Worm (Caenorhabditis elegans) whole organism, L4/young adult: ENCODE data around the gene clec-223.

Source experiments
- W03F9.2 ChIP-seq: fragments of 150-350 bp; optimal IDR thresholded peaks from 2 replicates; lab custom pipeline; 2014; ENCODE audit warnings: missing biosample characterization, missing genetic modification characterization
- dao-5 ChIP-seq: sonication (generic microtip); optimal IDR thresholded peaks from 2 replicates; lab custom pipeline; 2016; ENCODE audit warnings: missing genotype, missing genetic modification characterization, moderate library complexity, missing compliant biosample characterization
- him-1 ChIP-seq: sonication (generic microtip); optimal IDR thresholded peaks from 2 replicates; lab custom pipeline; 2016; ENCODE audit warnings: missing genotype, missing genetic modification reagents, missing genetic modification characterization, missing compliant biosample characterization

DNA sequence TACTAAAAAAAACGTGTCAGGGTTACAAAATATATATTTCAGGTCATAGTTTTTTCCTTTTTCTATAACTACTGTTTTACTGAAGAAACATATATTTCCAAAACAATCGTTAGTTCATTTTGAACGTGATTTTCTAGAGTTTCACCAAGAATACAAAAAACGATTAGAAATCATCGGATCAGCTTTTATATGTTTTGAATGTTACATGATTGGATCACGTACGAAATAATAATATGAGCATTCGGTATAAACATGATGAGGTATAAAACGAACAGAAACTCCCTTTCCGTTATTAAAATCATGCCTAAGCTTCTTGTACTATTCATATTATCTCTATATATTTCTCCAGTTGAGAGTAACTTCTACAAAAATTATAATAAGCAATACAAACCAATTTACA lies at the start of gene clec-223:
- TF ChIP-seq him-1 (tag; lab: Kevin White, UChicago) (no peak), W03F9.2 (tag; lab: Kevin White, UChicago) (no peak), dao-5 (tag; lab: Kevin White, UChicago) (no peak)
